Worm (Caenorhabditis elegans) whole organism, late embryonic: ENCODE results near the gene T19D12.4.

Experiments used
- C08G9.2 ChIP-seq: sonication (generic microtip); optimal IDR thresholded peaks from 2 replicates; lab custom pipeline; 2016; ENCODE audit warnings: mild to moderate bottlenecking, missing genetic modification characterization, moderate library complexity, missing compliant biosample characterization
- K02D7.2 ChIP-seq: sonication (generic microtip); optimal IDR thresholded peaks from 2 replicates; lab custom pipeline; 2017; ENCODE audit warnings: mild to moderate bottlenecking, missing genetic modification characterization, missing compliant biosample characterization
- K09A11.1 ChIP-seq: sonication (generic microtip); optimal IDR thresholded peaks from 2 replicates; lab custom pipeline; 2017; ENCODE audit warnings: antibody characterized with exemption, mild to moderate bottlenecking, missing genetic modification characterization, missing compliant biosample characterization; ENCODE audit not compliant: insufficient read depth
- Y22D7AL.16 ChIP-seq: sonication (generic microtip); optimal IDR thresholded peaks from 2 replicates; lab custom pipeline; 2016; ENCODE audit warnings: missing genetic modification characterization, missing compliant biosample characterization
- ama-1 ChIP-seq: fragments of 150-350 bp; optimal IDR thresholded peaks from 2 replicates; lab custom pipeline; 2014
- ceh-14 ChIP-seq: sonication (generic microtip); optimal IDR thresholded peaks from 2 replicates; lab custom pipeline; 2016; ENCODE audit warnings: missing genotype, missing genetic modification characterization, missing compliant biosample characterization
- ceh-18 ChIP-seq: sonication (generic microtip); optimal IDR thresholded peaks from 2 replicates; lab custom pipeline; 2016; ENCODE audit warnings: missing genetic modification characterization, missing compliant biosample characterization
- ceh-22 ChIP-seq: sonication (generic microtip); optimal IDR thresholded peaks from 2 replicates; lab custom pipeline; 2017; ENCODE audit warnings: missing biosample characterization, missing genetic modification characterization
- ceh-24 ChIP-seq: sonication (generic microtip); optimal IDR thresholded peaks from 2 replicates; lab custom pipeline; 2016; ENCODE audit warnings: mild to moderate bottlenecking, missing genetic modification characterization, missing compliant biosample characterization
- ceh-30 ChIP-seq: fragments of 150-350 bp; optimal IDR thresholded peaks from 2 replicates; lab custom pipeline; 2014; ENCODE audit warnings: missing biosample characterization, missing genetic modification characterization
- ceh-34 ChIP-seq: sonication (generic microtip); optimal IDR thresholded peaks from 2 replicates; lab custom pipeline; 2016; ENCODE audit warnings: mild to moderate bottlenecking, missing genetic modification characterization, missing compliant biosample characterization
- ceh-6 ChIP-seq: fragments of 200-800 bp; sonication (Bioruptor generic); optimal IDR thresholded peaks from 2 replicates; lab custom pipeline; 2018; ENCODE audit warnings: mild to moderate bottlenecking, missing genetic modification characterization, missing compliant biosample characterization
- che-1 ChIP-seq: sonication (generic microtip); optimal IDR thresholded peaks from 2 replicates; lab custom pipeline; 2016; ENCODE audit warnings: mild to moderate bottlenecking, missing genetic modification characterization, missing compliant biosample characterization
- dmd-4 ChIP-seq: sonication (generic microtip); optimal IDR thresholded peaks from 2 replicates; lab custom pipeline; 2016; ENCODE audit warnings: borderline replicate concordance, missing genetic modification characterization, missing compliant biosample characterization
- dve-1 ChIP-seq: sonication (generic microtip); optimal IDR thresholded peaks from 2 replicates; lab custom pipeline; 2017; ENCODE audit warnings: antibody characterized with exemption, mild to moderate bottlenecking, missing genetic modification characterization, missing compliant biosample characterization
- elt-2 ChIP-seq: sonication (generic microtip); optimal IDR thresholded peaks from 2 replicates; lab custom pipeline; 2016; ENCODE audit warnings: missing genetic modification reagents, missing genetic modification characterization, missing compliant biosample characterization
- fax-1 ChIP-seq: sonication (generic microtip); optimal IDR thresholded peaks from 2 replicates; lab custom pipeline; 2016; ENCODE audit warnings: missing genotype, missing genetic modification characterization, missing compliant biosample characterization
- fkh-10 ChIP-seq: fragments of 150-350 bp; optimal IDR thresholded peaks from 2 replicates; lab custom pipeline; 2014; ENCODE audit warnings: missing biosample characterization, missing genetic modification reagents, missing genetic modification characterization
- fkh-6 ChIP-seq: sonication (generic microtip); optimal IDR thresholded peaks from 2 replicates; lab custom pipeline; 2016; ENCODE audit warnings: missing genetic modification characterization, missing compliant biosample characterization
- gmeb-2 ChIP-seq: sonication (generic microtip); optimal IDR thresholded peaks from 2 replicates; lab custom pipeline; 2016; ENCODE audit warnings: missing genetic modification characterization, inconsistent platforms, missing compliant biosample characterization
- hlh-15 ChIP-seq: sonication (generic microtip); optimal IDR thresholded peaks from 2 replicates; lab custom pipeline; 2016; ENCODE audit warnings: missing genetic modification characterization, missing compliant biosample characterization
- hlh-6 ChIP-seq: sonication (generic microtip); optimal IDR thresholded peaks from 2 replicates; lab custom pipeline; 2016; ENCODE audit warnings: missing genotype, missing genetic modification characterization, missing compliant biosample characterization
- lim-6 ChIP-seq: sonication (generic microtip); optimal IDR thresholded peaks from 2 replicates; lab custom pipeline; 2016; ENCODE audit warnings: missing genetic modification characterization, missing compliant biosample characterization
- mec-3 ChIP-seq: sonication (generic microtip); optimal IDR thresholded peaks from 2 replicates; lab custom pipeline; 2016; ENCODE audit warnings: borderline replicate concordance, missing genetic modification characterization, missing compliant biosample characterization
- nfya-1 ChIP-seq: sonication (generic microtip); optimal IDR thresholded peaks from 2 replicates; lab custom pipeline; 2017; ENCODE audit warnings: missing genetic modification characterization, mild to moderate bottlenecking, missing compliant biosample characterization, antibody characterized with exemption, moderate library complexity
- nhr-232 ChIP-seq: sonication (generic microtip); optimal IDR thresholded peaks from 2 replicates; lab custom pipeline; 2016; ENCODE audit warnings: missing genetic modification characterization, missing compliant biosample characterization
- npax-4 ChIP-seq: sonication (generic microtip); optimal IDR thresholded peaks from 2 replicates; lab custom pipeline; 2016; ENCODE audit warnings: missing genetic modification characterization, missing compliant biosample characterization
- pat-9 ChIP-seq: fragments of 200-800 bp; sonication (Bioruptor generic); optimal IDR thresholded peaks from 2 replicates; lab custom pipeline; 2018; ENCODE audit warnings: mild to moderate bottlenecking, missing genetic modification characterization, moderate library complexity, missing compliant biosample characterization
- pax-1 ChIP-seq: fragments of 150-350 bp; optimal IDR thresholded peaks from 2 replicates; lab custom pipeline; 2014; ENCODE audit warnings: missing biosample characterization, missing genetic modification characterization
- pha-2 ChIP-seq: sonication (generic microtip); optimal IDR thresholded peaks from 2 replicates; lab custom pipeline; 2017; ENCODE audit warnings: mild to moderate bottlenecking, missing genetic modification characterization, missing compliant biosample characterization
- pha-4 ChIP-seq: fragments of 150-350 bp; optimal IDR thresholded peaks from 2 replicates; lab custom pipeline; 2018; ENCODE audit warnings: missing biosample characterization, missing genetic modification reagents, missing genetic modification characterization
- pqm-1 ChIP-seq: sonication (generic microtip); optimal IDR thresholded peaks from 2 replicates; lab custom pipeline; 2016; ENCODE audit warnings: missing genetic modification characterization, missing compliant biosample characterization
- pros-1 ChIP-seq: fragments of 150-350 bp; optimal IDR thresholded peaks from 2 replicates; lab custom pipeline; 2014; ENCODE audit warnings: missing biosample characterization, missing genetic modification reagents, missing genetic modification characterization
- rnt-1 ChIP-seq: sonication (generic microtip); optimal IDR thresholded peaks from 2 replicates; lab custom pipeline; 2016; ENCODE audit warnings: missing genetic modification characterization, missing compliant biosample characterization
- sdc-2 ChIP-seq: sonication (generic microtip); optimal IDR thresholded peaks from 2 replicates; lab custom pipeline; 2016; ENCODE audit warnings: missing genotype, missing genetic modification characterization, missing compliant biosample characterization
- syd-9 ChIP-seq: sonication (generic microtip); optimal IDR thresholded peaks from 2 replicates; lab custom pipeline; 2016; ENCODE audit warnings: mild to moderate bottlenecking, missing genetic modification characterization, moderate library complexity, missing compliant biosample characterization
- tbx-2 ChIP-seq: sonication (generic microtip); optimal IDR thresholded peaks from 2 replicates; lab custom pipeline; 2016; ENCODE audit warnings: missing genetic modification characterization, missing compliant biosample characterization
- ttx-3 ChIP-seq: sonication (generic microtip); optimal IDR thresholded peaks from 2 replicates; lab custom pipeline; 2016; ENCODE audit warnings: missing genetic modification reagents, missing genetic modification characterization, missing compliant biosample characterization
- unc-3 ChIP-seq, 2 experiments: fragments of 200-800 bp in 1 of 2; sonication (Bioruptor generic) in 1 of 2; sonication (generic microtip) in 1 of 2; conservative IDR thresholded peaks in 1 of 2; optimal IDR thresholded peaks in 1 of 2; 2 replicates each; pipeline versions ENCODE4 v1.3.6 to Lab custom; 2016 to 2022; ENCODE audit warnings: missing compliant biosample characterization in 2 of 2, missing genetic modification characterization in 2 of 2, missing genetic modification reagents in 1 of 2
- unc-42 ChIP-seq: sonication (generic microtip); optimal IDR thresholded peaks from 2 replicates; lab custom pipeline; 2016; ENCODE audit warnings: missing genotype, missing genetic modification characterization, missing compliant biosample characterization
- unc-55 ChIP-seq: sonication (generic microtip); optimal IDR thresholded peaks from 2 replicates; lab custom pipeline; 2017; ENCODE audit warnings: missing biosample characterization, missing genetic modification reagents, missing genetic modification characterization
- unc-86 ChIP-seq: sonication (generic microtip); optimal IDR thresholded peaks from 2 replicates; lab custom pipeline; 2016; ENCODE audit warnings: missing genetic modification characterization, missing compliant biosample characterization
- zip-5 ChIP-seq: sonication (generic microtip); optimal IDR thresholded peaks from 2 replicates; lab custom pipeline; 2016; ENCODE audit warnings: missing genetic modification characterization, missing compliant biosample characterization

Gene T19D12.4

DNA sequence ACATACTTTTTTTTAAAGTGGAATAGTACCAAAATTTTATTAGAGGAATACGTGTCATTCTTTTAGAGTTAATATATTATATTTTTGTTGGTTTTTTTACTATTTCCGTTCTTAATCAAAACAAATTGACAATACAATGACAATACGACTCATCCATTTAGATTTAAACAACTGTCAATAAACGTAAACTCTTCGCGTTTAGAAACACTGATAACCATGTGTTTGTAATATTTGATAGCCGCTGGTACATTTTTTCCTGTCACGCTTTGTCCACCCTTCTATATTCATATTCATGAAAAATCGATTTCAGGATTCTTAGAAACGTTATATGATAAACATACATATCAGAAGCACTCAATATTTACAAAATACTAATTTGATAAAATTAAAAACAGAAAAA lies 32.9 kb downstream of the T19D12.4 start:
- TF ChIP-seq tbx-2 (tag; lab: Kevin White, UChicago), result no peak
- TF ChIP-seq ceh-22 (tag; lab: Kevin White, UChicago), result no peak
- no peak for TF ChIP-seq pha-2 (tag; lab: Kevin White, UChicago)
- no peak for TF ChIP-seq pax-1 (tag; lab: Kevin White, UChicago)
- no peak for TF ChIP-seq unc-42 (tag; lab: Kevin White, UChicago)
- TF ChIP-seq rnt-1 (tag; lab: Kevin White, UChicago), result no peak
- TF ChIP-seq, all 69 proteins: peak for 0

DNA sequence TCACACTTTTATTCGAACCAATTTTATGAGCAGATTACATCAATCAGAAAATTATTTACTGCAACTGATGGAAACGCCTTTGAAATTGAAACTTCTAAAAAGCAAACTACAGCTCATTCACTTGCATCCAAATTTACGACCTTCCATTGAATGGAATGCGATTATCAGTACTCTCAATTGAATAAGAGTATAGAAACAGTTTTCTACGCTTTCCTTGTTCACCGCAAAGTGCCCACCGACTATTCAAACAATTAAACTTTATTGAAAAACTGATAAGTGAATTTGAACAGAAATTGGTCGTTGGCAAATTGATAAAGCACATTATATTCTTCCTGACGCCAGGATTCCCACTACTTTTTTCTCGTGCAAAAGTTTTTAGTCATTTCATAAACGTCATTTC lies 35.0 kb downstream of the T19D12.4 start:
- no peak for TF ChIP-seq hlh-6 (tag; lab: Kevin White, UChicago)
- no peak for TF ChIP-seq rnt-1 (tag; lab: Kevin White, UChicago)
- no peak for TF ChIP-seq ama-1 (lab: Kevin White, UChicago)
- no peak for TF ChIP-seq fkh-10 (GFP tag; lab: Kevin White, UChicago)
- TF ChIP-seq nhr-232, result no peak
- TF ChIP-seq K09A11.1 (tag; lab: Kevin White, UChicago), result no peak
- no peak for TF ChIP-seq sdc-2 (tag; lab: Kevin White, UChicago)
- TF ChIP-seq ceh-24 (tag; lab: Kevin White, UChicago), result no peak
- no peak for TF ChIP-seq Y22D7AL.16
- TF ChIP-seq npax-4 (tag; lab: Kevin White, UChicago), result no peak
- TF ChIP-seq fax-1 (tag; lab: Kevin White, UChicago), result no peak
- no peak for TF ChIP-seq fkh-6 (tag; lab: Kevin White, UChicago)
- no peak for TF ChIP-seq dve-1 (tag; lab: Kevin White, UChicago)
- no peak for TF ChIP-seq nfya-1 (tag; lab: Kevin White, UChicago)
- TF ChIP-seq gmeb-2, result no peak

DNA sequence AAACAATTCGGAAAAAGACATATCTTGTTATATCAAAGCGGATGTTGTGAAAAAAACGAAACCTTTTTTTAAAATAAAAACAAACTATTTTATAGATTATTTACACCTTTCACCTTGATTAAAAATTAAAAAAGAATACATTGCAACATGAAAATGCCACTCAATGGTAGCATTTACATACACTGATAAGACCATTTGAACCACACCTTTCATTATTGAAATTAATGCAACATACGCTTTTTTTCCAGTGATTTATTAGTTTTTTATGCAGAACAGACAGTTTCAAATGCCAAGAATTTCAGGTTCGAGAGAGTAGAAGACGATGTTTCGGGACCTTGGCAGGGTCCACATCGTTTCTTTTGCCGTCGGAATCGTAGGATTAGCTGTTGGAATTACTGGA lies 35.7 kb downstream of the T19D12.4 start, which contains the start of gene T19D12.1:
Gene T19D12.1, plus strand, starts transcription at position 301 of the 400 bp plus-strand sequence.
- no peak for TF ChIP-seq fkh-10 (GFP tag; lab: Kevin White, UChicago)
- no peak for TF ChIP-seq unc-55 (GFP tag; lab: Kevin White, UChicago)
- no peak for TF ChIP-seq ceh-24 (tag; lab: Kevin White, UChicago)
- TF ChIP-seq dve-1 (tag; lab: Kevin White, UChicago), result no peak
- TF ChIP-seq ttx-3 (tag; lab: Kevin White, UChicago), result no peak
- TF ChIP-seq dmd-4 (tag; lab: Kevin White, UChicago), result no peak
- no peak for TF ChIP-seq sdc-2 (tag; lab: Kevin White, UChicago)
- TF ChIP-seq hlh-15 (tag; lab: Kevin White, UChicago), result no peak
- no peak for TF ChIP-seq ceh-6
- no peak for TF ChIP-seq ceh-14 (tag; lab: Kevin White, UChicago)
- TF ChIP-seq unc-86, result no peak
- no peak for TF ChIP-seq unc-3 (GFP tag; conservative IDR thresholded peaks at IDR 0.05; lab: Robert Waterston, UW)
- TF ChIP-seq unc-3 (tag; optimal IDR thresholded peaks at IDR 0.05; lab: Kevin White, UChicago), result no peak
- no peak for TF ChIP-seq mec-3 (tag; lab: Kevin White, UChicago)
- TF ChIP-seq pax-1 (tag; lab: Kevin White, UChicago), result no peak
- no peak for TF ChIP-seq K02D7.2 (tag; lab: Kevin White, UChicago)
- no peak for TF ChIP-seq pat-9 (tag; lab: Kevin White, UChicago)

DNA sequence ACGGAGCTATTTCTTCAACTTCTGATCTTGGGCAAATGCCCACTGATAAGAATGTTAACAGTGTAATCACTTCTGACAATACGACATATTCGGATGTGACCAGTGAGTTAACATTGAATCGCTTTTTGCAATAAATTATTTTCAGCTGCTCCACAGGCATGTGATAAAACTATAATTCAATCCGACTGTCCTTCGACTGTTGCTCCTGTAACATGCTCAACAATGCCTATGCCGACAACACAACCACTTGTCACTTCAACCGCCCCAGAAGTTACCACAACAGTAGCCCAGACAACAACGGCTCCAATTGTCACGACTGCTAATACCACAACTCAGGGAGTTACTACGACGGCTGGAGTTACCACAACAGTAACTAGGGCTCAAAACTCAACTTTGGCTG lies 36.6 kb downstream of the T19D12.4 start:
- TF ChIP-seq gmeb-2 (no peak), npax-4 (tag; lab: Kevin White, UChicago) (no peak), nhr-232 (no peak), ceh-34 (tag; lab: Kevin White, UChicago) (no peak), pqm-1 (no peak), ceh-30 (tag; lab: Kevin White, UChicago) (no peak)

DNA sequence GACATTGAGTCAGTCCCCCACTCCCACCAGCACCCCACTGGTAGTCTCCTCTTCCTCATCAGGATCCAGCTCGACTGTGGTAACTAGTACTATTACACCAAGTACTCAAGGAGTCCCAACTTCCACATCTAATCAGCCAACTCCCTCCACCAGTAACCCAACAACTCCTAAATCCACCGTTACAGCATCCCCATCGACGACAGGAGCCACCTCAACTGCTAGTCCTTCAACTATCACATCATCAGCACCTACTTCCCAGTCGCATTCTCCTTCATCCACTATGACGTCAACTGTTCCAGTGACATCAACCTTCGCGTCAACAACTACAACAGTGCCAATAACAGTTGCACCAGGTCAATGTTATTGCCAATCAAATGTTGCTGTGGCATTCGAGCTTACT lies 37.6 kb downstream of the T19D12.4 start:
- TF ChIP-seq sdc-2 (tag; lab: Kevin White, UChicago) (no peak), npax-4 (tag; lab: Kevin White, UChicago) (no peak), che-1 (no peak), lim-6 (tag; lab: Kevin White, UChicago) (no peak), elt-2 (tag; lab: Kevin White, UChicago) (no peak), syd-9 (tag; lab: Kevin White, UChicago) (no peak), ceh-18 (tag; lab: Kevin White, UChicago) (no peak), pha-4 (tag; lab: Kevin White, UChicago) (no peak), zip-5 (tag; lab: Kevin White, UChicago) (no peak), nfya-1 (tag; lab: Kevin White, UChicago) (no peak), pros-1 (tag; lab: Kevin White, UChicago) (no peak), ceh-24 (tag; lab: Kevin White, UChicago) (no peak), C08G9.2 (no peak)
